Fruit fly (Drosophila melanogaster) whole organism, embryonic: ENCODE measurements around the gene CG17068.

Source experiments
- B-H2 ChIP-seq: fragments of 200-800 bp; sonication (Bioruptor generic); optimal IDR thresholded peaks from 2 replicates; lab custom pipeline; 2018; ENCODE audit warnings: missing biosample characterization, mild to moderate bottlenecking, missing genetic modification characterization
- CG10565 ChIP-seq: fragments of 200-800 bp; sonication (Bioruptor generic); optimal IDR thresholded peaks from 3 replicates; lab custom pipeline; 2016; ENCODE audit warnings: missing biosample characterization, mild to moderate bottlenecking, missing genetic modification characterization
- CG10959 ChIP-seq: fragments of 200-800 bp; sonication (Bioruptor generic); IDR thresholded peaks from 2 replicates; pipeline ENCODE4 v1.3.6; 2022; ENCODE audit warnings: missing biosample characterization, missing genetic modification characterization
- CG11696 ChIP-seq: fragments of 200-800 bp; sonication (Bioruptor generic); IDR thresholded peaks from 2 replicates; pipeline ENCODE4 v1.3.6; 2022; ENCODE audit warnings: missing biosample characterization, missing genetic modification characterization
- CG12155 ChIP-seq: fragments of 200-800 bp; sonication (Bioruptor generic); optimal IDR thresholded peaks from 3 replicates; lab custom pipeline; 2016; ENCODE audit warnings: missing biosample characterization, missing genetic modification characterization
- CG1529 ChIP-seq: fragments of 200-800 bp; sonication (Bioruptor generic); optimal IDR thresholded peaks from 3 replicates; lab custom pipeline; 2018; ENCODE audit warnings: missing biosample characterization, missing genetic modification characterization
- CG16813 ChIP-seq: fragments of 200-800 bp; sonication (Bioruptor generic); IDR thresholded peaks from 3 replicates; pipeline ENCODE4 v1.3.6; 2022; ENCODE audit warnings: missing biosample characterization, missing genetic modification characterization; ENCODE audit not compliant: partially characterized antibody
- CG16815 ChIP-seq: fragments of 200-800 bp; sonication (Bioruptor generic); optimal IDR thresholded peaks from 3 replicates; lab custom pipeline; 2017; ENCODE audit warnings: missing biosample characterization, mild to moderate bottlenecking, missing genetic modification characterization
- CG17385 ChIP-seq: fragments of 200-800 bp; sonication (Bioruptor generic); optimal IDR thresholded peaks from 3 replicates; lab custom pipeline; 2018; ENCODE audit warnings: missing biosample characterization, mild to moderate bottlenecking, missing genetic modification characterization
- CG17802 ChIP-seq: fragments of 200-800 bp; sonication (Bioruptor generic); optimal IDR thresholded peaks from 2 replicates; lab custom pipeline; 2018; ENCODE audit warnings: missing biosample characterization, mild to moderate bottlenecking, missing genetic modification characterization, moderate library complexity
- CG17829 ChIP-seq: fragments of 200-800 bp; optimal IDR thresholded peaks from 2 replicates; lab custom pipeline; 2019; ENCODE audit warnings: missing biosample characterization, mild to moderate bottlenecking, missing genetic modification characterization, moderate library complexity
- CG18262 ChIP-seq: fragments of 200-800 bp; optimal IDR thresholded peaks from 3 replicates; lab custom pipeline; 2019; ENCODE audit warnings: missing biosample characterization, mild to moderate bottlenecking, missing genetic modification characterization, moderate library complexity
- CG18476 ChIP-seq: fragments of 200-800 bp; sonication (Bioruptor generic); optimal IDR thresholded peaks from 2 replicates; lab custom pipeline; 2016; ENCODE audit warnings: missing biosample characterization, mild to moderate bottlenecking, missing genetic modification characterization
- CG2202 ChIP-seq: fragments of 200-800 bp; sonication (Bioruptor generic); optimal IDR thresholded peaks from 2 replicates; lab custom pipeline; 2018; ENCODE audit warnings: missing biosample characterization, mild to moderate bottlenecking, missing genetic modification characterization
- CG32532 ChIP-seq: fragments of 200-800 bp; sonication (Bioruptor generic); IDR thresholded peaks from 2 replicates; pipeline ENCODE4 v1.3.6; 2022; ENCODE audit warnings: missing biosample characterization, missing genetic modification characterization
- CG33557 ChIP-seq: fragments of 200-800 bp; sonication (Bioruptor generic); optimal IDR thresholded peaks from 2 replicates; lab custom pipeline; 2019; ENCODE audit warnings: missing biosample characterization, mild to moderate bottlenecking, missing genetic modification characterization, moderate library complexity
- CG5245 ChIP-seq: fragments of 200-800 bp; sonication (Bioruptor generic); optimal IDR thresholded peaks from 3 replicates; lab custom pipeline; 2016; ENCODE audit warnings: missing biosample characterization, missing genetic modification characterization
- CG6254 ChIP-seq: fragments of 200-800 bp; sonication (Bioruptor generic); optimal IDR thresholded peaks from 3 replicates; lab custom pipeline; 2017; ENCODE audit warnings: mild to moderate bottlenecking, missing biosample characterization, missing genetic modification reagents, missing genetic modification characterization
- CG6854 ChIP-seq: fragments of 200-800 bp; sonication (Bioruptor generic); optimal IDR thresholded peaks from 3 replicates; lab custom pipeline; 2017; ENCODE audit warnings: missing biosample characterization, mild to moderate bottlenecking, missing genetic modification characterization
- CG8924 ChIP-seq: fragments of 200-800 bp; optimal IDR thresholded peaks from 3 replicates; lab custom pipeline; 2019; ENCODE audit warnings: missing biosample characterization, mild to moderate bottlenecking, missing genetic modification characterization, moderate library complexity
- CG8944 ChIP-seq: fragments of 200-800 bp; sonication (Bioruptor generic); optimal IDR thresholded peaks from 3 replicates; lab custom pipeline; 2016; ENCODE audit warnings: missing biosample characterization, missing genetic modification characterization
- CG9215 ChIP-seq: fragments of 200-800 bp; sonication (Bioruptor generic); IDR thresholded peaks from 2 replicates; pipeline ENCODE4 v1.3.6; 2022; ENCODE audit warnings: missing biosample characterization, missing genetic modification characterization
- CG9609 ChIP-seq: fragments of 200-800 bp; sonication (Bioruptor generic); optimal IDR thresholded peaks from 3 replicates; lab custom pipeline; 2016; ENCODE audit warnings: missing biosample characterization, missing genetic modification characterization
- CTCF ChIP-seq: fragments of 200-800 bp; sonication (Bioruptor generic); optimal IDR thresholded peaks from 2 replicates; lab custom pipeline; 2017; ENCODE audit warnings: missing biosample characterization, mild to moderate bottlenecking, missing genetic modification characterization, moderate library complexity
- Camta ChIP-seq: fragments of 200-800 bp; sonication (Bioruptor generic); optimal IDR thresholded peaks from 2 replicates; lab custom pipeline; 2016; ENCODE audit warnings: missing biosample characterization, missing genetic modification characterization
- D19A ChIP-seq: fragments of 200-800 bp; optimal IDR thresholded peaks from 3 replicates; lab custom pipeline; 2019; ENCODE audit warnings: missing biosample characterization, mild to moderate bottlenecking, missing genetic modification characterization, moderate library complexity
- Dref ChIP-seq: fragments of 200-800 bp; sonication (Bioruptor generic); IDR thresholded peaks from 2 replicates; pipeline ENCODE4 v1.3.6; 2022; ENCODE audit warnings: missing biosample characterization, missing genetic modification characterization
- Fer1 ChIP-seq: fragments of 200-800 bp; sonication (Bioruptor generic); optimal IDR thresholded peaks from 2 replicates; lab custom pipeline; 2017; ENCODE audit warnings: missing biosample characterization, mild to moderate bottlenecking, missing genetic modification characterization
- Hr3 ChIP-seq: fragments of 200-800 bp; sonication (Bioruptor generic); optimal IDR thresholded peaks from 3 replicates; lab custom pipeline; 2016; ENCODE audit warnings: missing biosample characterization, missing genetic modification characterization
- Mrtf ChIP-seq: fragments of 200-800 bp; sonication (Bioruptor generic); IDR thresholded peaks from 3 replicates; pipeline ENCODE4 v1.3.6; 2022; ENCODE audit warnings: missing biosample characterization, missing genetic modification characterization
- Oli ChIP-seq: fragments of 200-800 bp; sonication (Bioruptor generic); optimal IDR thresholded peaks from 2 replicates; lab custom pipeline; 2018; ENCODE audit warnings: missing biosample characterization, mild to moderate bottlenecking, missing genetic modification characterization, moderate library complexity
- Side ChIP-seq: fragments of 200-800 bp; sonication (Bioruptor generic); optimal IDR thresholded peaks from 2 replicates; lab custom pipeline; 2016; ENCODE audit warnings: missing biosample characterization, missing genetic modification characterization
- bsh ChIP-seq, 2 experiments: fragments of 200-800 bp; sonication (Bioruptor generic); optimal IDR thresholded peaks; 2 replicates each; lab custom pipeline; 2017 to 2018; ENCODE audit warnings: mild to moderate bottlenecking in 2 of 2, missing biosample characterization in 2 of 2, missing genetic modification characterization in 2 of 2, moderate library complexity in 1 of 2
- chif ChIP-seq, 2 experiments: fragments of 200-800 bp; sonication (Bioruptor generic); optimal IDR thresholded peaks; 3 replicates each; lab custom pipeline; 2016; ENCODE audit warnings: missing biosample characterization in 2 of 2, missing genetic modification characterization in 2 of 2
- da ChIP-seq: fragments of 200-800 bp; sonication (Bioruptor generic); optimal IDR thresholded peaks from 2 replicates; lab custom pipeline; 2016; ENCODE audit warnings: missing biosample characterization, missing genetic modification characterization
- dati ChIP-seq: fragments of 200-800 bp; sonication (Bioruptor generic); IDR thresholded peaks from 2 replicates; pipeline ENCODE4 v1.3.6; 2022; ENCODE audit warnings: missing biosample characterization, missing genetic modification characterization
- dysf ChIP-seq: fragments of 200-800 bp; sonication (Bioruptor generic); IDR thresholded peaks from 3 replicates; pipeline ENCODE4 v1.3.6; 2022; ENCODE audit warnings: missing biosample characterization, missing genetic modification characterization
- esg ChIP-seq: fragments of 200-800 bp; sonication (Bioruptor generic); conservative IDR thresholded peaks from 2 replicates; pipeline ENCODE4 v1.3.6; 2022; ENCODE audit warnings: missing biosample characterization, missing genetic modification characterization
- ewg ChIP-seq: fragments of 200-800 bp; sonication (Bioruptor generic); optimal IDR thresholded peaks from 3 replicates; lab custom pipeline; 2017; ENCODE audit warnings: mild to moderate bottlenecking, missing biosample characterization, missing genetic modification reagents, missing genetic modification characterization
- gem ChIP-seq: fragments of 200-800 bp; sonication (Bioruptor generic); optimal IDR thresholded peaks from 2 replicates; lab custom pipeline; 2019; ENCODE audit warnings: missing biosample characterization, mild to moderate bottlenecking, missing genetic modification characterization, moderate library complexity
- grn ChIP-seq: fragments of 200-800 bp; sonication (Bioruptor generic); optimal IDR thresholded peaks from 3 replicates; lab custom pipeline; 2017; ENCODE audit warnings: missing biosample characterization, missing genetic modification characterization
- gsb-n ChIP-seq: fragments of 200-800 bp; sonication (Bioruptor generic); optimal IDR thresholded peaks from 3 replicates; lab custom pipeline; 2018; ENCODE audit warnings: missing biosample characterization, mild to moderate bottlenecking, missing genetic modification characterization
- hb ChIP-seq: fragments of 200-800 bp; sonication (Bioruptor generic); IDR thresholded peaks from 3 replicates; pipeline ENCODE4 v1.3.6; 2022; ENCODE audit warnings: missing biosample characterization, missing genetic modification characterization; ENCODE audit not compliant: partially characterized antibody
- hbn ChIP-seq: fragments of 200-800 bp; sonication (Bioruptor generic); IDR thresholded peaks from 2 replicates; pipeline ENCODE4 v1.3.6; 2022; ENCODE audit warnings: missing biosample characterization, missing genetic modification characterization; ENCODE audit not compliant: partially characterized antibody
- her ChIP-seq: fragments of 200-800 bp; sonication (Bioruptor generic); optimal IDR thresholded peaks from 2 replicates; lab custom pipeline; 2016; ENCODE audit warnings: missing biosample characterization, missing genetic modification characterization
- hth ChIP-seq: fragments of >200 bp; optimal IDR thresholded peaks from 2 replicates; lab custom pipeline; 2017; ENCODE audit warnings: inconsistent platforms
- lbe ChIP-seq: fragments of 200-800 bp; sonication (Bioruptor generic); optimal IDR thresholded peaks from 2 replicates; lab custom pipeline; 2016; ENCODE audit warnings: missing biosample characterization, mild to moderate bottlenecking, missing genetic modification characterization
- sc ChIP-seq, 3 experiments: fragments of >200 bp in 2 of 3; fragments of 200-800 bp in 1 of 3; sonication (Bioruptor generic) in 1 of 3; optimal IDR thresholded peaks; 2 replicates in 2 of 3; 3 replicates in 1 of 3; lab custom pipeline; 2017; ENCODE audit warnings: mild to moderate bottlenecking in 1 of 3, missing biosample characterization in 1 of 3, missing genetic modification characterization in 1 of 3, missing genetic modification reagents in 1 of 3
- z ChIP-seq: fragments of 200-800 bp; sonication (Bioruptor generic); IDR thresholded peaks from 3 replicates; pipeline ENCODE4 v1.3.6; 2022; ENCODE audit warnings: missing biosample characterization, missing genetic modification characterization
- zfh1 ChIP-seq: fragments of 200-800 bp; sonication (Bioruptor generic); IDR thresholded peaks from 3 replicates; pipeline ENCODE4 v1.3.6; 2022; ENCODE audit warnings: missing biosample characterization, missing genetic modification characterization

The CG17068 gene

dm6 chrX:20235794-20236513 is 14.9 kb downstream of the CG17068 start, which contains the start of gene sw (continued):
- TF ChIP-seq B-H2 (GFP tag; lab: Kevin White, UChicago) (peak; percentile 61), CG9215 (GFP tag; lab: Robert Waterston, UW) (peak; percentile 85), Oli (tag; lab: Kevin White, UChicago) (peak; percentile 27), CG32532 (peak; percentile 79), CG10959 (GFP tag; lab: Robert Waterston, UW) (no peak), gem (tag; lab: Kevin White, UChicago) (peak; percentile 67), CG17385 (peak; percentile 30), dysf (GFP tag; lab: Robert Waterston, UW) (peak; percentile 83), Camta (GFP tag; lab: Kevin White, UChicago) (no peak), CG2202 (tag; lab: Kevin White, UChicago) (peak; percentile 6), Fer1 (GFP tag; lab: Kevin White, UChicago) (peak; percentile 37), CG18476 (GFP tag; lab: Kevin White, UChicago) (peak; percentile 43), dati (GFP tag; lab: Robert Waterston, UW) (no peak), CG16813 (GFP tag; lab: Robert Waterston, UW) (peak; percentile 96), her (GFP tag; lab: Kevin White, UChicago) (peak; percentile 50), Hr3 (GFP tag; lab: Kevin White, UChicago) (peak; percentile 35), chif (GFP tag; optimal IDR thresholded peaks at IDR 0.05; lab: Kevin White, UChicago) (peak; percentile 23 to 38), CG16815 (peak; percentile 23), CG9609 (peak; percentile 40), bsh (GFP tag; optimal IDR thresholded peaks at IDR 0.05; lab: Kevin White, UChicago) (peak in 1 of 2 experiments; percentile 45), esg (GFP tag; lab: Robert Waterston, UW) (peak; percentile 60), CG17802 (tag; lab: Kevin White, UChicago) (peak; percentile 8), z (GFP tag; lab: Robert Waterston, UW) (no peak), CG8944 (GFP tag; lab: Kevin White, UChicago) (peak; percentile 54), ewg (peak; percentile 33), CG1529 (GFP tag; lab: Kevin White, UChicago) (no peak), CG8924 (peak; percentile 63), zfh1 (peak; percentile 77), CG33557 (GFP tag; lab: Kevin White, UChicago) (peak; percentile 56), hth (lab: Kevin White, UChicago) (no peak), CG11696 (no peak), hb (peak; percentile 95), CG12155 (peak; percentile 31), CG6854 (GFP tag; lab: Kevin White, UChicago) (no peak), D19A (tag; lab: Kevin White, UChicago) (peak; percentile 9), CG10565 (GFP tag; lab: Kevin White, UChicago) (no peak), Side (no peak), CG6254 (no peak), hbn (GFP tag; lab: Robert Waterston, UW) (peak; percentile 91), Mrtf (GFP tag; lab: Robert Waterston, UW) (peak; percentile 64; the same call in 2 of the 3 replicates), lbe (GFP tag; lab: Kevin White, UChicago) (no peak), da (no peak), sc (optimal IDR thresholded peaks at IDR 0.05; lab: Kevin White, UChicago) (no peak), sc (GFP tag; optimal IDR thresholded peaks at IDR 0.05; lab: Kevin White, UChicago) (peak; percentile 6), gsb-n (tag; lab: Kevin White, UChicago) (no peak), CG18262 (peak; percentile 47), CTCF (GFP tag; lab: Kevin White, UChicago) (no peak), CG17829 (peak; percentile 62), CG5245 (GFP tag; lab: Kevin White, UChicago) (peak; percentile 20), Dref (peak; percentile 54), grn (no peak)
